Worm (Caenorhabditis elegans) whole organism, L3 larva: Measurements from ENCODE around the gene egl-23.

Source experiments
- ceh-82 ChIP-seq: fragments of 150-350 bp; optimal IDR thresholded peaks from 2 replicates; lab custom pipeline; 2014; ENCODE audit warnings: missing biosample characterization, missing genetic modification characterization
- egl-5 ChIP-seq: fragments of 150-350 bp; optimal IDR thresholded peaks from 2 replicates; lab custom pipeline; 2017; ENCODE audit warnings: missing biosample characterization, missing genetic modification reagents, missing genetic modification characterization, inconsistent platforms
- elt-1 ChIP-seq: fragments of 150-350 bp; optimal IDR thresholded peaks from 2 replicates; lab custom pipeline; 2014; ENCODE audit warnings: missing biosample characterization, missing genetic modification characterization
- elt-2 ChIP-seq: sonication (generic microtip); optimal IDR thresholded peaks from 2 replicates; lab custom pipeline; 2016; ENCODE audit warnings: missing genetic modification reagents, mild to moderate bottlenecking, missing genetic modification characterization, missing compliant biosample characterization
- mdl-1 ChIP-seq: fragments of 150-350 bp; optimal IDR thresholded peaks from 2 replicates; lab custom pipeline; 2014; ENCODE audit warnings: missing biosample characterization, missing genetic modification characterization
- nhr-25 ChIP-seq: sonication (generic microtip); optimal IDR thresholded peaks from 2 replicates; lab custom pipeline; 2017; ENCODE audit warnings: missing biosample characterization, missing genetic modification characterization
- nhr-76 ChIP-seq: fragments of 150-350 bp; sonication (generic microtip); optimal IDR thresholded peaks from 5 replicates; lab custom pipeline; 2014; ENCODE audit warnings: missing biosample characterization, missing genetic modification characterization
- sea-2 ChIP-seq: fragments of 150-350 bp; sonication (generic microtip); optimal IDR thresholded peaks from 4 replicates; lab custom pipeline; 2014; ENCODE audit warnings: missing biosample characterization, missing genetic modification reagents, missing genetic modification characterization
- zag-1 ChIP-seq: fragments of 150-350 bp; optimal IDR thresholded peaks from 2 replicates; lab custom pipeline; 2014; ENCODE audit warnings: missing biosample characterization, missing genetic modification characterization
- ztf-4 ChIP-seq: fragments of 150-350 bp; optimal IDR thresholded peaks from 2 replicates; lab custom pipeline; 2014; ENCODE audit warnings: missing biosample characterization, missing genetic modification characterization

- TF ChIP-seq egl-5 (no peak), ceh-82 (tag; lab: Kevin White, UChicago) (no peak), nhr-76 (no peak), nhr-25 (tag; lab: Kevin White, UChicago) (no peak), mdl-1 (no peak), elt-1 (tag; lab: Kevin White, UChicago) (no peak), elt-2 (no peak), zag-1 (tag; lab: Kevin White, UChicago) (no peak), ztf-4 (tag; lab: Kevin White, UChicago) (no peak), sea-2 (GFP tag; lab: Kevin White, UChicago) (no peak)
These were observed 71.7 kb downstream of the egl-23 start, which contains the start of gene Y37A1B.4 for ce11 chrIV:14060612-14061011.
